Worm (Caenorhabditis elegans) whole organism, late embryonic: ENCODE measurements around the gene T28A11.25.

Source experiments
- C08G9.2 ChIP-seq: sonication (generic microtip); optimal IDR thresholded peaks from 2 replicates; lab custom pipeline; 2016; ENCODE audit warnings: mild to moderate bottlenecking, missing genetic modification characterization, moderate library complexity, missing compliant biosample characterization
- F13H6.1 ChIP-seq: sonication (generic microtip); optimal IDR thresholded peaks from 2 replicates; lab custom pipeline; 2016; ENCODE audit warnings: missing genetic modification characterization, missing compliant biosample characterization
- K09A11.1 ChIP-seq: sonication (generic microtip); optimal IDR thresholded peaks from 2 replicates; lab custom pipeline; 2017; ENCODE audit warnings: antibody characterized with exemption, mild to moderate bottlenecking, missing genetic modification characterization, missing compliant biosample characterization; ENCODE audit not compliant: insufficient read depth
- T23F11.4 ChIP-seq: fragments of 200-800 bp; sonication (Bioruptor generic); optimal IDR thresholded peaks from 2 replicates; lab custom pipeline; 2018; ENCODE audit warnings: mild to moderate bottlenecking, missing genetic modification characterization, missing compliant biosample characterization
- Y22D7AL.16 ChIP-seq: sonication (generic microtip); optimal IDR thresholded peaks from 2 replicates; lab custom pipeline; 2016; ENCODE audit warnings: missing genetic modification characterization, missing compliant biosample characterization
- ama-1 ChIP-seq: fragments of 150-350 bp; optimal IDR thresholded peaks from 2 replicates; lab custom pipeline; 2014
- ceh-18 ChIP-seq: sonication (generic microtip); optimal IDR thresholded peaks from 2 replicates; lab custom pipeline; 2016; ENCODE audit warnings: missing genetic modification characterization, missing compliant biosample characterization
- ceh-22 ChIP-seq: sonication (generic microtip); optimal IDR thresholded peaks from 2 replicates; lab custom pipeline; 2017; ENCODE audit warnings: missing biosample characterization, missing genetic modification characterization
- ceh-30 ChIP-seq: fragments of 150-350 bp; optimal IDR thresholded peaks from 2 replicates; lab custom pipeline; 2014; ENCODE audit warnings: missing biosample characterization, missing genetic modification characterization
- ceh-48 ChIP-seq: sonication (generic microtip); optimal IDR thresholded peaks from 2 replicates; lab custom pipeline; 2016; ENCODE audit warnings: missing genetic modification characterization, inconsistent platforms, missing compliant biosample characterization
- dmd-4 ChIP-seq: sonication (generic microtip); optimal IDR thresholded peaks from 2 replicates; lab custom pipeline; 2016; ENCODE audit warnings: borderline replicate concordance, missing genetic modification characterization, missing compliant biosample characterization
- dve-1 ChIP-seq: sonication (generic microtip); optimal IDR thresholded peaks from 2 replicates; lab custom pipeline; 2017; ENCODE audit warnings: antibody characterized with exemption, mild to moderate bottlenecking, missing genetic modification characterization, missing compliant biosample characterization
- elt-2 ChIP-seq: sonication (generic microtip); optimal IDR thresholded peaks from 2 replicates; lab custom pipeline; 2016; ENCODE audit warnings: missing genetic modification reagents, missing genetic modification characterization, missing compliant biosample characterization
- ets-4 ChIP-seq: sonication (generic microtip); optimal IDR thresholded peaks from 2 replicates; lab custom pipeline; 2016; ENCODE audit warnings: missing genetic modification characterization, missing compliant biosample characterization
- eyg-1 ChIP-seq: sonication (generic microtip); optimal IDR thresholded peaks from 2 replicates; lab custom pipeline; 2016; ENCODE audit warnings: missing genotype, missing genetic modification characterization, missing compliant biosample characterization
- fax-1 ChIP-seq: sonication (generic microtip); optimal IDR thresholded peaks from 2 replicates; lab custom pipeline; 2016; ENCODE audit warnings: missing genotype, missing genetic modification characterization, missing compliant biosample characterization
- fkh-10 ChIP-seq: fragments of 150-350 bp; optimal IDR thresholded peaks from 2 replicates; lab custom pipeline; 2014; ENCODE audit warnings: missing biosample characterization, missing genetic modification reagents, missing genetic modification characterization
- hlh-13 ChIP-seq: fragments of 200-800 bp; sonication (Bioruptor generic); optimal IDR thresholded peaks from 2 replicates; lab custom pipeline; 2018; ENCODE audit warnings: mild to moderate bottlenecking, missing genetic modification characterization, missing compliant biosample characterization
- hlh-30 ChIP-seq: sonication (generic microtip); optimal IDR thresholded peaks from 2 replicates; lab custom pipeline; 2017; ENCODE audit warnings: antibody characterized with exemption, missing genetic modification characterization, missing compliant biosample characterization; ENCODE audit not compliant: insufficient read depth
- hlh-6 ChIP-seq: sonication (generic microtip); optimal IDR thresholded peaks from 2 replicates; lab custom pipeline; 2016; ENCODE audit warnings: missing genotype, missing genetic modification characterization, missing compliant biosample characterization
- hlh-8 ChIP-seq: sonication (generic microtip); optimal IDR thresholded peaks from 2 replicates; lab custom pipeline; 2016; ENCODE audit warnings: missing genotype, missing genetic modification characterization, missing compliant biosample characterization
- lim-6 ChIP-seq: sonication (generic microtip); optimal IDR thresholded peaks from 2 replicates; lab custom pipeline; 2016; ENCODE audit warnings: missing genetic modification characterization, missing compliant biosample characterization
- lin-11 ChIP-seq: fragments of 200-800 bp; sonication (Bioruptor generic); optimal IDR thresholded peaks from 2 replicates; lab custom pipeline; 2018; ENCODE audit warnings: mild to moderate bottlenecking, missing genetic modification characterization, missing compliant biosample characterization
- madf-2 ChIP-seq: sonication (generic microtip); optimal IDR thresholded peaks from 2 replicates; lab custom pipeline; 2017; ENCODE audit warnings: missing genetic modification characterization, missing compliant biosample characterization
- mec-3 ChIP-seq: sonication (generic microtip); optimal IDR thresholded peaks from 2 replicates; lab custom pipeline; 2016; ENCODE audit warnings: borderline replicate concordance, missing genetic modification characterization, missing compliant biosample characterization
- nhr-11 ChIP-seq: fragments of 150-350 bp; optimal IDR thresholded peaks from 2 replicates; lab custom pipeline; 2014; ENCODE audit warnings: missing biosample characterization, missing genetic modification characterization
- nhr-232 ChIP-seq: sonication (generic microtip); optimal IDR thresholded peaks from 2 replicates; lab custom pipeline; 2016; ENCODE audit warnings: missing genetic modification characterization, missing compliant biosample characterization
- npax-4 ChIP-seq: sonication (generic microtip); optimal IDR thresholded peaks from 2 replicates; lab custom pipeline; 2016; ENCODE audit warnings: missing genetic modification characterization, missing compliant biosample characterization
- pag-3 ChIP-seq: sonication (generic microtip); optimal IDR thresholded peaks from 2 replicates; lab custom pipeline; 2016; ENCODE audit warnings: missing compliant biosample characterization, missing genetic modification characterization, borderline replicate concordance
- pat-9 ChIP-seq: fragments of 200-800 bp; sonication (Bioruptor generic); optimal IDR thresholded peaks from 2 replicates; lab custom pipeline; 2018; ENCODE audit warnings: mild to moderate bottlenecking, missing genetic modification characterization, moderate library complexity, missing compliant biosample characterization
- pax-1 ChIP-seq: fragments of 150-350 bp; optimal IDR thresholded peaks from 2 replicates; lab custom pipeline; 2014; ENCODE audit warnings: missing biosample characterization, missing genetic modification characterization
- pha-2 ChIP-seq: sonication (generic microtip); optimal IDR thresholded peaks from 2 replicates; lab custom pipeline; 2017; ENCODE audit warnings: mild to moderate bottlenecking, missing genetic modification characterization, missing compliant biosample characterization
- pros-1 ChIP-seq: fragments of 150-350 bp; optimal IDR thresholded peaks from 2 replicates; lab custom pipeline; 2014; ENCODE audit warnings: missing biosample characterization, missing genetic modification reagents, missing genetic modification characterization
- rnt-1 ChIP-seq: sonication (generic microtip); optimal IDR thresholded peaks from 2 replicates; lab custom pipeline; 2016; ENCODE audit warnings: missing genetic modification characterization, missing compliant biosample characterization
- sdc-2 ChIP-seq: sonication (generic microtip); optimal IDR thresholded peaks from 2 replicates; lab custom pipeline; 2016; ENCODE audit warnings: missing genotype, missing genetic modification characterization, missing compliant biosample characterization
- sox-4 ChIP-seq: sonication (generic microtip); optimal IDR thresholded peaks from 2 replicates; lab custom pipeline; 2017; ENCODE audit warnings: mild to moderate bottlenecking, missing genetic modification characterization, inconsistent platforms, missing compliant biosample characterization
- syd-9 ChIP-seq: sonication (generic microtip); optimal IDR thresholded peaks from 2 replicates; lab custom pipeline; 2016; ENCODE audit warnings: mild to moderate bottlenecking, missing genetic modification characterization, moderate library complexity, missing compliant biosample characterization
- ttx-3 ChIP-seq: sonication (generic microtip); optimal IDR thresholded peaks from 2 replicates; lab custom pipeline; 2016; ENCODE audit warnings: missing genetic modification reagents, missing genetic modification characterization, missing compliant biosample characterization
- unc-3 ChIP-seq, 2 experiments: fragments of 200-800 bp in 1 of 2; sonication (Bioruptor generic) in 1 of 2; sonication (generic microtip) in 1 of 2; conservative IDR thresholded peaks in 1 of 2; optimal IDR thresholded peaks in 1 of 2; 2 replicates each; pipeline versions ENCODE4 v1.3.6 to Lab custom; 2016 to 2022; ENCODE audit warnings: missing compliant biosample characterization in 2 of 2, missing genetic modification characterization in 2 of 2, missing genetic modification reagents in 1 of 2
- zip-5 ChIP-seq: sonication (generic microtip); optimal IDR thresholded peaks from 2 replicates; lab custom pipeline; 2016; ENCODE audit warnings: missing genetic modification characterization, missing compliant biosample characterization

Gene T28A11.25

DNA sequence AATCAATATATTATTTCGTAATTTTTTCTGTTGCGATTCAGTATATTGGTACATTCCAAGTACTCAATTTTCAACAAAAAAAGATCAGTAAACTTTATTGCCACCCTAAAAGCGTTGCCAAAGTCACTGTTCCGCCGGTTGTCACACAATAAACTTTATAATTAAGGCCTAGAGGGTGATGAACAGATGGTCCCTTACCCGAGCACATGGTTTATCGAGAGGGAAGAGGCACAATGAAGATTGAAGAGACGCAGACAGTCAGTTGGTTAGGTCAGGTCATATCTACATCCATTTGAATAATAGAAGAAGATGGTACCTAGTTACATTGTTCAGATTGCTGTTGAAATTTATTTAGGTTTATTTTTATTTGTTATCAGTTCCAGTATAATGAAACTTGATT is 24.8 kb upstream of the T28A11.25 start:
- TF ChIP-seq hlh-30 (peak; percentile 37), hlh-8 (peak; percentile 30), ama-1 (lab: Kevin White, UChicago) (no peak), ceh-48 (tag; lab: Kevin White, UChicago) (no peak), pha-2 (tag; lab: Kevin White, UChicago) (no peak), ttx-3 (tag; lab: Kevin White, UChicago) (no peak), ceh-22 (tag; lab: Kevin White, UChicago) (no peak)
- TF ChIP-seq, all 69 proteins: peak for 2

DNA sequence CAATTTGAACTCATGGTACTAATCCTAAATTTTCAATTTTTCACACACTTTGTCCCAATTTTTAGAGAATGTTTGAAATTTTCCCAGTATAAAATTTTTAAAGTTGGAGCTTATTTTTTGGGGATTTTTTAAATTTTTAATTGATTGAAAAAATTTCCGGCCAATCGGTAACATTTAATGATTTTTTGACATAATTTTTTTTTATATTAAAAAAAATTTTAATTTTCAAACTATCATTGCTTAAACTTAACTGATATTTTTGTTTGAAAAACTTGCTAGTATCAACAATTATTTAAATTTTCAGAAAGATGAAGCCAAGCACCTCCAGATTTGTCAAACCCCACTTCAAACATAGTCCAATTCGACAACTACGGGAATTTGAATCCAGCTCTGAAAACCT is 24.3 kb upstream of the T28A11.25 start, which contains the start of gene T28A11.22:
T28A11.22 (plus strand) TSS at position 301 of the 400 bp plus-strand sequence.
- no peak for TF ChIP-seq hlh-30
- TF ChIP-seq zip-5 (tag; lab: Kevin White, UChicago), result no peak
- no peak for TF ChIP-seq eyg-1 (tag; lab: Kevin White, UChicago)
- TF ChIP-seq pat-9 (tag; lab: Kevin White, UChicago), result no peak
- no peak for TF ChIP-seq unc-3 (GFP tag; conservative IDR thresholded peaks at IDR 0.05; lab: Robert Waterston, UW)
- TF ChIP-seq unc-3 (tag; optimal IDR thresholded peaks at IDR 0.05; lab: Kevin White, UChicago), result no peak

DNA sequence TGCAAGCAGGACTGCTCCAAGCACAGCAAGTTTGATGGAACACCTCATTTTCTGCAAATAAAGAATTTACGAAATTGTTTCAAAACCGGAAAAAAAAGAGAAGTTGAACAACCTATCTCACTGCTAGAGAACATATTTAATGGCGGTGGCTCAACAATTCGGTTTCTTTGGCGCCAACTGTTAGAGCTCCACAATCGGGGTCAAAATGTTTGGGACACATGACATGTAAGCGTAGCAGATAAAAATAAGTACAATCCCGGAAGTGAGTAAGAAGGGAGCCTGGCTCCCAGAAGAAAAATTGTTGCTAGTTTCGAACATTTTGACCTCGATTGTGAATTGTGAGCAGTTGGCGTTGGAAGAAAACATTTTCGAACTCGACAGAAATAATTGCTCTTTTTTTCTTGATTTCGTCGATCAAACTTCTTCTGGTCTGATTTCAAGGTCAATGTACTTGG is 22.4 kb upstream of the T28A11.25 start, which contains the start of gene T28A11.16:
T28A11.16 (minus strand) TSS at position 51 of the 455 bp plus-strand sequence.
- TF ChIP-seq hlh-6 (tag; lab: Kevin White, UChicago) (no peak), T23F11.4 (no peak), C08G9.2 (no peak), ceh-30 (tag; lab: Kevin White, UChicago) (no peak), fkh-10 (GFP tag; lab: Kevin White, UChicago) (no peak), pag-3 (tag; lab: Kevin White, UChicago) (no peak), rnt-1 (tag; lab: Kevin White, UChicago) (no peak), npax-4 (no peak), mec-3 (tag; lab: Kevin White, UChicago) (no peak), ttx-3 (tag; lab: Kevin White, UChicago) (no peak), pax-1 (no peak), dmd-4 (tag; lab: Kevin White, UChicago) (no peak), fax-1 (no peak), F13H6.1 (tag; lab: Kevin White, UChicago) (no peak), K09A11.1 (tag; lab: Kevin White, UChicago) (no peak), madf-2 (tag; lab: Kevin White, UChicago) (no peak), syd-9 (tag; lab: Kevin White, UChicago) (no peak), elt-2 (tag; lab: Kevin White, UChicago) (no peak)
- TF ChIP-seq, all 69 proteins: peak for 0

DNA sequence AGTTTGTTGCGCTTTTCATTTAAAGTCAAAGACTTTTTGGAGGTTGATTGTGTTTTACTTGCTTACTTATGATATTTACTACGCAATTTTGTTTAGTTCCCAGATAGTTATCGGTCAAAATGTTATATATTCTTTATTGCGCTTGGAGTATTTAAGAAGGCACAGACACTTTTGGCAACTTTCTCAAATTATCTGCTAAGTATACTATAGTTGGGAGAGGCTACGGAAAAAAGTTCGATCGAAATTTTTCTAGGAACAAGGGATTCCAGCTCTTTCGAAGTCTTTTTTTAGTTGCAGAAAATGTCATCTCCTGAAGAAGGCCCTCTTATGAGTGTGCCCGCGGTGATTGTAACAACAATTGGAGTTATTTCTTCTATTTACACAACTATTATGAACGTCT is 21.5 kb upstream of the T28A11.25 start, which contains the start of gene srbc-5:
srbc-5 (plus strand) TSS at position 301 of the 400 bp plus-strand sequence.
- no peak for TF ChIP-seq nhr-232 (tag; lab: Kevin White, UChicago)
- no peak for TF ChIP-seq sox-4 (tag; lab: Kevin White, UChicago)
- no peak for TF ChIP-seq zip-5 (tag; lab: Kevin White, UChicago)
- TF ChIP-seq ceh-18 (tag; lab: Kevin White, UChicago), result no peak
- no peak for TF ChIP-seq ets-4 (tag; lab: Kevin White, UChicago)
- no peak for TF ChIP-seq ceh-22 (tag; lab: Kevin White, UChicago)
- no peak for TF ChIP-seq fkh-10 (GFP tag; lab: Kevin White, UChicago)
- TF ChIP-seq fax-1, result no peak
- no peak for TF ChIP-seq dve-1
- no peak for TF ChIP-seq pag-3 (tag; lab: Kevin White, UChicago)

DNA sequence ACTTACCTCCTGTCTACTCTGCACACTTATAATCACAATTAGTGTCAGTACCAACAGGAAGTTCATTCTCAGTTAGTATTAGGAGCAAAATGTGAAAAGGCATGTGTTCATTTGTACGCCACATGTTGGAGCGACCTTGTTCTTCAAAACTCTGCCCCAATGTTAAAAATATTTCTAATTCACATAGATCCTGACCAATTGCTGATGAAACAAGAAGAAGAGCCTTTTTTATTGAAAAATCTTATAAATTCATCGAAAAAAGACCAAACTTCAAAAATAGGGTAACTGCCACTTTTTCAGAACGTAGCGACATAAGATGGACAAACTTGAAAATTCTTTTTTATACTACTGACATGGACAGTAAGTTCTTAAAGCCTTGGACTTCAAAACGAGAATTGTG is 15.4 kb upstream of the T28A11.25 start, which contains the start of gene T28A11.17:
T28A11.17 (minus strand) TSS at position 101 of the 400 bp plus-strand sequence.
- TF ChIP-seq fkh-10 (GFP tag; lab: Kevin White, UChicago) (no peak), hlh-13 (GFP tag; lab: Kevin White, UChicago) (no peak), ceh-22 (tag; lab: Kevin White, UChicago) (no peak), eyg-1 (tag; lab: Kevin White, UChicago) (no peak), zip-5 (tag; lab: Kevin White, UChicago) (no peak), pros-1 (tag; lab: Kevin White, UChicago) (no peak), T23F11.4 (no peak), elt-2 (tag; lab: Kevin White, UChicago) (no peak), ets-4 (tag; lab: Kevin White, UChicago) (no peak), unc-3 (GFP tag; conservative IDR thresholded peaks at IDR 0.05; lab: Robert Waterston, UW) (no peak), unc-3 (tag; optimal IDR thresholded peaks at IDR 0.05; lab: Kevin White, UChicago) (no peak), sox-4 (tag; lab: Kevin White, UChicago) (no peak), lim-6 (tag; lab: Kevin White, UChicago) (no peak), ceh-30 (tag; lab: Kevin White, UChicago) (no peak), madf-2 (tag; lab: Kevin White, UChicago) (no peak), ttx-3 (tag; lab: Kevin White, UChicago) (no peak), lin-11 (tag; lab: Kevin White, UChicago) (no peak), sdc-2 (tag; lab: Kevin White, UChicago) (no peak), nhr-11 (tag; lab: Kevin White, UChicago) (no peak), rnt-1 (tag; lab: Kevin White, UChicago) (no peak), Y22D7AL.16 (tag; lab: Kevin White, UChicago) (no peak)
